Worm (Caenorhabditis elegans) whole organism, midembryonic: ENCODE data around the gene Y43F8C.9.

Experiments
- cog-1 ChIP-seq: sonication (generic microtip); optimal IDR thresholded peaks from 2 replicates; lab custom pipeline; 2016; ENCODE audit warnings: missing genetic modification characterization, missing compliant biosample characterization
- flt-1 ChIP-seq: fragments of 200-800 bp; sonication (Bioruptor generic); IDR thresholded peaks from 2 replicates; pipeline ENCODE4 v1.3.6; 2022; ENCODE audit warnings: missing genetic modification characterization, missing compliant biosample characterization
- klf-2 ChIP-seq: fragments of 200-800 bp; sonication (Bioruptor generic); conservative IDR thresholded peaks from 2 replicates; pipeline ENCODE4 v1.3.6; 2022; ENCODE audit warnings: missing genetic modification reagents, missing genetic modification characterization, missing compliant biosample characterization

ce11 chrV:19622440-19622914 is 23.4 kb upstream of the Y43F8C.9 start, which contains the start of gene Y43F8C.3:
- no peak for TF ChIP-seq cog-1 (tag; lab: Kevin White, UChicago)
- peak; percentile 52; the same call in 1 of the 2 replicates for TF ChIP-seq flt-1
- TF ChIP-seq klf-2: no peak
